Fruit fly (Drosophila melanogaster) whole organism, embryonic: ENCODE data around the gene Rcd2.

Source experiments
- Aef1 ChIP-seq: fragments of 200-800 bp; sonication (Bioruptor generic); IDR thresholded peaks from 3 replicates; pipeline ENCODE4 v1.3.6; 2022; ENCODE audit warnings: missing biosample characterization, missing genetic modification characterization
- B-H1 ChIP-seq: fragments of 200-800 bp; sonication (Bioruptor generic); IDR thresholded peaks from 3 replicates; pipeline ENCODE4 v1.3.6; 2022; ENCODE audit warnings: missing biosample characterization, missing genetic modification characterization
- BtbVII ChIP-seq: fragments of 200-800 bp; sonication (Bioruptor generic); optimal IDR thresholded peaks from 3 replicates; lab custom pipeline; 2017; ENCODE audit warnings: missing biosample characterization, mild to moderate bottlenecking, missing genetic modification characterization
- CG10274 ChIP-seq: fragments of 200-800 bp; sonication (Bioruptor generic); optimal IDR thresholded peaks from 3 replicates; lab custom pipeline; 2017; ENCODE audit warnings: missing biosample characterization, mild to moderate bottlenecking, missing genetic modification characterization
- CG10431 ChIP-seq: fragments of 200-800 bp; sonication (Bioruptor generic); optimal IDR thresholded peaks from 3 replicates; lab custom pipeline; 2018; ENCODE audit warnings: missing biosample characterization, mild to moderate bottlenecking, missing genetic modification characterization
- CG10565 ChIP-seq: fragments of 200-800 bp; sonication (Bioruptor generic); optimal IDR thresholded peaks from 3 replicates; lab custom pipeline; 2016; ENCODE audit warnings: missing biosample characterization, mild to moderate bottlenecking, missing genetic modification characterization
- CG10654 ChIP-seq: fragments of 200-800 bp; sonication (Bioruptor generic); optimal IDR thresholded peaks from 2 replicates; lab custom pipeline; 2016; ENCODE audit warnings: missing biosample characterization, missing genetic modification characterization
- CG12391 ChIP-seq: fragments of 200-800 bp; sonication (Bioruptor generic); optimal IDR thresholded peaks from 3 replicates; lab custom pipeline; 2018; ENCODE audit warnings: missing biosample characterization, mild to moderate bottlenecking, missing genetic modification characterization, moderate library complexity
- CG12942 ChIP-seq: fragments of 200-800 bp; sonication (Bioruptor generic); optimal IDR thresholded peaks from 3 replicates; lab custom pipeline; 2016; ENCODE audit warnings: missing biosample characterization, missing genetic modification characterization
- CG14710 ChIP-seq: fragments of 200-800 bp; sonication (Bioruptor generic); optimal IDR thresholded peaks from 3 replicates; lab custom pipeline; 2019; ENCODE audit warnings: missing biosample characterization, mild to moderate bottlenecking, missing genetic modification characterization, moderate library complexity
- CG17568 ChIP-seq: fragments of 200-800 bp; sonication (Bioruptor generic); optimal IDR thresholded peaks from 2 replicates; lab custom pipeline; 2018; ENCODE audit warnings: missing biosample characterization, mild to moderate bottlenecking, missing genetic modification characterization, moderate library complexity
- CG17912 ChIP-seq: fragments of 200-800 bp; sonication (Bioruptor generic); optimal IDR thresholded peaks from 2 replicates; lab custom pipeline; 2018; ENCODE audit warnings: missing biosample characterization, mild to moderate bottlenecking, missing genetic modification characterization
- CG2202 ChIP-seq: fragments of 200-800 bp; sonication (Bioruptor generic); optimal IDR thresholded peaks from 2 replicates; lab custom pipeline; 2018; ENCODE audit warnings: missing biosample characterization, mild to moderate bottlenecking, missing genetic modification characterization
- CG32767 ChIP-seq: fragments of 200-800 bp; sonication (Bioruptor generic); IDR thresholded peaks from 2 replicates; pipeline ENCODE4 v1.3.6; 2022; ENCODE audit warnings: missing biosample characterization, missing genetic modification characterization
- CG3407 ChIP-seq: fragments of 200-800 bp; sonication (Bioruptor generic); optimal IDR thresholded peaks from 2 replicates; lab custom pipeline; 2018; ENCODE audit warnings: missing biosample characterization, mild to moderate bottlenecking, missing genetic modification characterization
- CG4404 ChIP-seq: fragments of 200-800 bp; sonication (Bioruptor generic); IDR thresholded peaks from 2 replicates; pipeline ENCODE4 v1.3.6; 2022; ENCODE audit warnings: missing biosample characterization, missing genetic modification characterization
- CG4424 ChIP-seq: fragments of 200-800 bp; sonication (Bioruptor generic); optimal IDR thresholded peaks from 3 replicates; lab custom pipeline; 2016; ENCODE audit warnings: missing biosample characterization, missing genetic modification characterization
- CG7839 ChIP-seq: fragments of 200-800 bp; sonication (Bioruptor generic); optimal IDR thresholded peaks from 3 replicates; lab custom pipeline; 2018; ENCODE audit warnings: missing biosample characterization, mild to moderate bottlenecking, missing genetic modification characterization, moderate library complexity
- CG8281 ChIP-seq: fragments of 200-800 bp; sonication (Bioruptor generic); optimal IDR thresholded peaks from 2 replicates; lab custom pipeline; 2018; ENCODE audit warnings: missing biosample characterization, mild to moderate bottlenecking, missing genetic modification characterization, moderate library complexity
- CG8388 ChIP-seq: fragments of 200-800 bp; sonication (Bioruptor generic); optimal IDR thresholded peaks from 2 replicates; lab custom pipeline; 2019; ENCODE audit warnings: missing biosample characterization, mild to moderate bottlenecking, missing genetic modification characterization, moderate library complexity
- CkIIα-i1 ChIP-seq: fragments of 200-800 bp; sonication (Bioruptor generic); IDR thresholded peaks from 2 replicates; pipeline ENCODE4 v1.3.6; 2022; ENCODE audit warnings: missing biosample characterization, missing genetic modification characterization
- Dbx ChIP-seq: fragments of 200-800 bp; sonication (Bioruptor generic); IDR thresholded peaks from 3 replicates; pipeline ENCODE4 v1.3.6; 2022; ENCODE audit warnings: missing biosample characterization, missing genetic modification characterization
- Deaf1 ChIP-seq: fragments of 200-800 bp; optimal IDR thresholded peaks from 3 replicates; lab custom pipeline; 2019; ENCODE audit warnings: missing biosample characterization, mild to moderate bottlenecking, missing genetic modification characterization, moderate library complexity
- Eip74EF ChIP-seq, 2 experiments: fragments of 200-800 bp in 1 of 2; fragments of >200 bp in 1 of 2; sonication (Bioruptor generic) in 1 of 2; optimal IDR thresholded peaks; 2 replicates each; lab custom pipeline; 2017 to 2019; ENCODE audit warnings: missing biosample characterization in 2 of 2, missing genetic modification characterization in 2 of 2, mild to moderate bottlenecking in 1 of 2, moderate library complexity in 1 of 2
- HHEX ChIP-seq: fragments of 200-800 bp; sonication (Bioruptor generic); optimal IDR thresholded peaks from 3 replicates; lab custom pipeline; 2017; ENCODE audit warnings: missing biosample characterization, mild to moderate bottlenecking, missing genetic modification characterization, missing genetic modification reagents
- HLH4C ChIP-seq: fragments of 200-800 bp; sonication (Bioruptor generic); IDR thresholded peaks from 3 replicates; pipeline ENCODE4 v1.3.6; 2022; ENCODE audit warnings: missing biosample characterization, missing genetic modification characterization; ENCODE audit not compliant: partially characterized antibody
- Mrtf ChIP-seq: fragments of 200-800 bp; sonication (Bioruptor generic); IDR thresholded peaks from 3 replicates; pipeline ENCODE4 v1.3.6; 2022; ENCODE audit warnings: missing biosample characterization, missing genetic modification characterization
- Oaz ChIP-seq: fragments of 200-800 bp; sonication (Bioruptor generic); IDR thresholded peaks from 2 replicates; pipeline ENCODE4 v1.3.6; 2022; ENCODE audit warnings: missing biosample characterization, missing genetic modification characterization
- Spps ChIP-seq: fragments of 200-800 bp; sonication (Bioruptor generic); optimal IDR thresholded peaks from 2 replicates; lab custom pipeline; 2018; ENCODE audit warnings: missing biosample characterization, mild to moderate bottlenecking, missing genetic modification characterization
- br ChIP-seq: fragments of >200 bp; optimal IDR thresholded peaks from 2 replicates; lab custom pipeline; 2017
- bsh ChIP-seq, 2 experiments: fragments of 200-800 bp; sonication (Bioruptor generic); optimal IDR thresholded peaks; 2 replicates each; lab custom pipeline; 2017 to 2018; ENCODE audit warnings: mild to moderate bottlenecking in 2 of 2, missing biosample characterization in 2 of 2, missing genetic modification characterization in 2 of 2, moderate library complexity in 1 of 2
- ci ChIP-seq: fragments of 200-800 bp; sonication (Bioruptor generic); IDR thresholded peaks from 3 replicates; pipeline ENCODE4 v1.3.6; 2022; ENCODE audit warnings: missing biosample characterization, missing genetic modification characterization
- crp ChIP-seq, 2 experiments: fragments of 200-800 bp; sonication (Bioruptor generic); optimal IDR thresholded peaks; 2 replicates in 1 of 2; 3 replicates in 1 of 2; lab custom pipeline; 2017; ENCODE audit warnings: missing biosample characterization in 2 of 2, missing genetic modification characterization in 2 of 2, mild to moderate bottlenecking in 1 of 2, moderate library complexity in 1 of 2
- da ChIP-seq: fragments of 200-800 bp; sonication (Bioruptor generic); optimal IDR thresholded peaks from 2 replicates; lab custom pipeline; 2016; ENCODE audit warnings: missing biosample characterization, missing genetic modification characterization
- dpn ChIP-seq, 2 experiments: fragments of 200-800 bp; sonication (Bioruptor generic); optimal IDR thresholded peaks; 3 replicates each; lab custom pipeline; 2016; ENCODE audit warnings: missing biosample characterization in 2 of 2, missing genetic modification characterization in 2 of 2
- gfzf ChIP-seq: fragments of 200-800 bp; sonication (Bioruptor generic); optimal IDR thresholded peaks from 2 replicates; lab custom pipeline; 2016; ENCODE audit warnings: missing biosample characterization, mild to moderate bottlenecking, missing genetic modification characterization, moderate library complexity
- ham ChIP-seq: fragments of 200-800 bp; sonication (Bioruptor generic); IDR thresholded peaks from 2 replicates; pipeline ENCODE4 v1.3.6; 2022; ENCODE audit warnings: missing biosample characterization, missing genetic modification characterization
- ind ChIP-seq: fragments of 200-800 bp; sonication (Bioruptor generic); optimal IDR thresholded peaks from 3 replicates; lab custom pipeline; 2016; ENCODE audit warnings: missing biosample characterization, missing genetic modification characterization
- lola ChIP-seq, 3 experiments: fragments of >200 bp in 2 of 3; fragments of 200-800 bp in 1 of 3; sonication (Bioruptor generic) in 1 of 3; optimal IDR thresholded peaks; 2 replicates each; lab custom pipeline; 2017 to 2019; ENCODE audit warnings: missing biosample characterization in 3 of 3, missing genetic modification characterization in 3 of 3, mild to moderate bottlenecking in 1 of 3, moderate library complexity in 1 of 3
- nom ChIP-seq: fragments of 200-800 bp; sonication (Bioruptor generic); optimal IDR thresholded peaks from 2 replicates; lab custom pipeline; 2017; ENCODE audit warnings: missing biosample characterization, missing genetic modification characterization, mild to moderate bottlenecking, moderate library complexity, missing genetic modification reagents
- org-1 ChIP-seq: fragments of 200-800 bp; sonication (Bioruptor generic); optimal IDR thresholded peaks from 2 replicates; lab custom pipeline; 2017; ENCODE audit warnings: missing biosample characterization, missing genetic modification characterization
- p53 ChIP-seq: fragments of 200-800 bp; sonication (Bioruptor generic); optimal IDR thresholded peaks from 2 replicates; lab custom pipeline; 2016; ENCODE audit warnings: missing biosample characterization, missing genetic modification characterization
- peb ChIP-seq: fragments of 200-800 bp; sonication (Bioruptor generic); IDR thresholded peaks from 2 replicates; pipeline ENCODE4 v1.3.6; 2022; ENCODE audit warnings: missing biosample characterization, missing genetic modification characterization
- salm ChIP-seq: fragments of 200-800 bp; sonication (Bioruptor generic); optimal IDR thresholded peaks from 2 replicates; lab custom pipeline; 2018; ENCODE audit warnings: missing biosample characterization, mild to moderate bottlenecking, missing genetic modification characterization
- seq ChIP-seq: fragments of 200-800 bp; sonication (Bioruptor generic); IDR thresholded peaks from 2 replicates; pipeline ENCODE4 v1.3.6; 2022; ENCODE audit warnings: missing biosample characterization, missing genetic modification characterization
- sna ChIP-seq: fragments of 200-800 bp; sonication (Bioruptor generic); IDR thresholded peaks from 2 replicates; pipeline ENCODE4 v1.3.6; 2022; ENCODE audit warnings: missing biosample characterization, missing genetic modification characterization; ENCODE audit not compliant: partially characterized antibody
- so ChIP-seq: fragments of 200-800 bp; sonication (Bioruptor generic); IDR thresholded peaks from 3 replicates; pipeline ENCODE4 v1.3.6; 2022; ENCODE audit warnings: missing biosample characterization, missing genetic modification characterization
- toy ChIP-seq: fragments of 200-800 bp; sonication (Bioruptor generic); IDR thresholded peaks from 2 replicates; pipeline ENCODE4 v1.3.6; 2022; ENCODE audit warnings: missing biosample characterization, missing genetic modification characterization
- zf30C ChIP-seq: fragments of 200-800 bp; sonication (Bioruptor generic); optimal IDR thresholded peaks from 3 replicates; lab custom pipeline; 2018; ENCODE audit warnings: missing biosample characterization, mild to moderate bottlenecking, missing genetic modification characterization

Rcd2 gene

DNA sequence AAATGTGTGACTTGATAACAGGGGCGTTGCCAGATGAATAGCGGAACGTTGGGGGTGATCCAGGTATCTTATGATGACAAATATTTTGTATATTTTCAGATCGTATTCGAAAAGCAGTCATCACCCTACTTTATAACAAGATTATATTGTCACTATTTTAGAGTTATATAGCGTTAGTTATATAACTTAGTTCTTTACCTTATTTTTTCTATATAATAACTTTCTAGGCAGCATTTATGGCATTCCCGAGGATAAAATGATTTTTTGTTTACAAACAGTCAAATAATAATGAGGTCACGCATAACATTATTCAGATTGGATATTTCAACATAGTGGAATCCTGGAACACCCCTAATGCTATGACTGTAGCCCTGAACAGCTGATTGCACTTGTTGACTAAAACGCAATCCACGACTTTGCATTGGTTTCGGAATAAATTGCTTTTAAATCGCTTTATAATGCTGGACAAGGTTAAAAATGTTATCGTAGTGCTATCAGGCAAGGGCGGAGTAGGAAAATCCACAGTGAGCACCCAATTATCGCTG, 13.9 kb downstream of the Rcd2 start, which contains the start of gene Nubp2 (continued):
- TF ChIP-seq crp (GFP tag; optimal IDR thresholded peaks at IDR 0.05; lab: Kevin White, UChicago) (peak; percentile 92 to 96), CG17912 (peak; percentile 64), nom (GFP tag; lab: Kevin White, UChicago) (peak; percentile 77), HLH4C (GFP tag; lab: Robert Waterston, UW) (no peak), CG4424 (GFP tag; lab: Kevin White, UChicago) (peak; percentile 96), CG14710 (tag; lab: Kevin White, UChicago) (peak; percentile 97), peb (GFP tag; lab: Robert Waterston, UW) (peak; percentile 83), CkIIα-i1 (GFP tag; lab: Robert Waterston, UW) (no peak), salm (tag; lab: Kevin White, UChicago) (peak; percentile 84), Oaz (GFP tag; lab: Robert Waterston, UW) (peak; percentile 88), toy (GFP tag; lab: Robert Waterston, UW) (peak; percentile 85; the same call in 1 of the 2 replicates), CG12391 (tag; lab: Kevin White, UChicago) (peak; percentile 98), CG17568 (GFP tag; lab: Kevin White, UChicago) (peak; percentile 89), Dbx (GFP tag; lab: Robert Waterston, UW) (peak; percentile 95), so (GFP tag; lab: Robert Waterston, UW) (peak; percentile 87), sna (GFP tag; lab: Robert Waterston, UW) (0 out of 2 replicates have a peak, but pooled peaks have one; percentile 6), seq (GFP tag; lab: Robert Waterston, UW) (peak; percentile 92), Deaf1 (tag; lab: Kevin White, UChicago) (peak; percentile 77), Aef1 (GFP tag; lab: Robert Waterston, UW) (peak; percentile 91), CG8388 (GFP tag; lab: Kevin White, UChicago) (peak; percentile 93), Spps (peak; percentile 92), CG10654 (GFP tag; lab: Kevin White, UChicago) (peak; percentile 96), Mrtf (GFP tag; lab: Robert Waterston, UW) (peak; percentile 89), p53 (GFP tag; lab: Kevin White, UChicago) (peak; percentile 77), br (lab: Kevin White, UChicago) (no peak), lola (GFP tag; optimal IDR thresholded peaks at IDR 0.05; lab: Kevin White, UChicago) (peak in 1 of 3 experiments; percentile 98), CG3407 (peak; percentile 86), bsh (GFP tag; optimal IDR thresholded peaks at IDR 0.05; lab: Kevin White, UChicago) (peak; percentile 66 to 92), CG2202 (peak; percentile 81), CG10431 (peak; percentile 82), ci (GFP tag; lab: Robert Waterston, UW) (peak; percentile 87), Eip74EF (GFP tag; optimal IDR thresholded peaks at IDR 0.05; lab: Kevin White, UChicago) (peak in 1 of 2 experiments; percentile 83), ind (peak; percentile 97), org-1 (GFP tag; lab: Kevin White, UChicago) (peak; percentile 81), CG10274 (peak; percentile 82), ham (GFP tag; lab: Robert Waterston, UW) (peak; percentile 73), CG12942 (GFP tag; lab: Kevin White, UChicago) (peak; percentile 96), CG32767 (peak; percentile 92), CG10565 (peak; percentile 78), dpn (GFP tag; optimal IDR thresholded peaks at IDR 0.05; lab: Kevin White, UChicago) (peak; percentile 96 to 97), CG7839 (peak; percentile 96), zf30C (GFP tag; lab: Kevin White, UChicago) (peak; percentile 4), CG4404 (GFP tag; lab: Robert Waterston, UW) (peak; percentile 96), B-H1 (GFP tag; lab: Robert Waterston, UW) (peak; percentile 77), CG8281 (tag; lab: Kevin White, UChicago) (peak; percentile 85), BtbVII (GFP tag; lab: Kevin White, UChicago) (peak; percentile 91), gfzf (GFP tag; lab: Kevin White, UChicago) (peak; percentile 14), da (GFP tag; lab: Kevin White, UChicago) (peak; percentile 86), HHEX (GFP tag; lab: Kevin White, UChicago) (peak; percentile 94)
